Worm (Caenorhabditis elegans) whole organism, late embryonic: Measurements from ENCODE around the gene irld-59.

Experiments used
- T23F11.4 ChIP-seq: fragments of 200-800 bp; sonication (Bioruptor generic); optimal IDR thresholded peaks from 2 replicates; lab custom pipeline; 2018; ENCODE audit warnings: mild to moderate bottlenecking, missing genetic modification characterization, missing compliant biosample characterization
- dve-1 ChIP-seq: sonication (generic microtip); optimal IDR thresholded peaks from 2 replicates; lab custom pipeline; 2017; ENCODE audit warnings: antibody characterized with exemption, mild to moderate bottlenecking, missing genetic modification characterization, missing compliant biosample characterization
- mec-3 ChIP-seq: sonication (generic microtip); optimal IDR thresholded peaks from 2 replicates; lab custom pipeline; 2016; ENCODE audit warnings: borderline replicate concordance, missing genetic modification characterization, missing compliant biosample characterization
- nhr-11 ChIP-seq: fragments of 150-350 bp; optimal IDR thresholded peaks from 2 replicates; lab custom pipeline; 2014; ENCODE audit warnings: missing biosample characterization, missing genetic modification characterization
- ttx-3 ChIP-seq: sonication (generic microtip); optimal IDR thresholded peaks from 2 replicates; lab custom pipeline; 2016; ENCODE audit warnings: missing genetic modification reagents, missing genetic modification characterization, missing compliant biosample characterization

- TF ChIP-seq ttx-3 (tag; lab: Kevin White, UChicago) (no peak), T23F11.4 (no peak), dve-1 (tag; lab: Kevin White, UChicago) (no peak), nhr-11 (tag; lab: Kevin White, UChicago) (no peak), mec-3 (no peak)
Measured at ce11 chrIV:15381826-15382225, 44.9 kb downstream of the irld-59 start.
